Worm (Caenorhabditis elegans): ENCODE results near the gene mec-12.

Gene mec-12

ce11 chrIII:3108804-3109203 lies 30.2 kb downstream of the mec-12 start:
- TF ChIP-seq nhr-28 (tag; optimal IDR thresholded peaks at IDR 0.05): no peak

ce11 chrIII:3107530-3107929 lies 31.5 kb downstream of the mec-12 start:
- TF ChIP-seq egl-27 (tag; optimal IDR thresholded peaks at IDR 0.05) (no peak), fkh-10 (GFP tag; optimal IDR thresholded peaks at IDR 0.05) (no peak), hmg-11 (tag; optimal IDR thresholded peaks at IDR 0.05) (no peak), pha-4 (tag; optimal IDR thresholded peaks at IDR 0.05) (no peak), snpc-4 (tag; optimal IDR thresholded peaks at IDR 0.05) (no peak), aly-2 (tag; optimal IDR thresholded peaks at IDR 0.05) (no peak), sea-2 (GFP tag; optimal IDR thresholded peaks at IDR 0.05) (no peak)

ce11 chrIII:3106301-3106700 lies 32.7 kb downstream of the mec-12 start:
- no peak for TF ChIP-seq lin-39 (tag; optimal IDR thresholded peaks at IDR 0.05)
- no peak for TF ChIP-seq nhr-43 (tag; optimal IDR thresholded peaks at IDR 0.05; ENCODE audit: poor library complexity, severe bottlenecking)
- TF ChIP-seq elt-2 (tag; optimal IDR thresholded peaks at IDR 0.05): no peak
- no peak for TF ChIP-seq fkh-2 (tag; optimal IDR thresholded peaks at IDR 0.05)

ce11 chrIII:3105212-3105611 lies 33.8 kb downstream of the mec-12 start:
- TF ChIP-seq egl-27 (tag; optimal IDR thresholded peaks at IDR 0.05) (no peak), nhr-28 (tag; optimal IDR thresholded peaks at IDR 0.05) (no peak), ZK546.5 (tag; optimal IDR thresholded peaks at IDR 0.05) (no peak), daf-12 (tag; optimal IDR thresholded peaks at IDR 0.05) (no peak), fkh-10 (GFP tag; optimal IDR thresholded peaks at IDR 0.05) (no peak), ama-1 (optimal IDR thresholded peaks at IDR 0.05) (no peak), jun-1 (tag; optimal IDR thresholded peaks at IDR 0.05) (no peak), zag-1 (tag; optimal IDR thresholded peaks at IDR 0.05) (no peak), lin-39 (tag; optimal IDR thresholded peaks at IDR 0.05) (no peak), tbx-2 (tag; optimal IDR thresholded peaks at IDR 0.05) (no peak), hmg-11 (tag; optimal IDR thresholded peaks at IDR 0.05) (no peak)

- TF ChIP-seq nfya-1 (tag; optimal IDR thresholded peaks at IDR 0.05; ENCODE audit: insufficient read depth): peak; percentile 13
- peak; percentile 51 for TF ChIP-seq pqm-1 (tag; optimal IDR thresholded peaks at IDR 0.05)
- TF ChIP-seq fos-1 (tag; optimal IDR thresholded peaks at IDR 0.05): no peak
- TF ChIP-seq pha-4 (tag; optimal IDR thresholded peaks at IDR 0.05): peak; percentile 42
- TF ChIP-seq nhr-28 (tag; optimal IDR thresholded peaks at IDR 0.05): no peak
- TF ChIP-seq nhr-11 (tag; optimal IDR thresholded peaks at IDR 0.05): peak; percentile 50
Measured at ce11 chrIII:3104536-3104935, 34.5 kb downstream of the mec-12 start.

ce11 chrIII:3103905-3104360 lies 35.1 kb downstream of the mec-12 start, which contains the start of gene Y53G8B.2:
Gene Y53G8B.2 (minus strand): TSS chrIII:3103955.
- no peak for TF ChIP-seq sea-2 (GFP tag; optimal IDR thresholded peaks at IDR 0.05)
- TF ChIP-seq egl-5 (tag; optimal IDR thresholded peaks at IDR 0.05): no peak
- TF ChIP-seq nhr-237 (tag; optimal IDR thresholded peaks at IDR 0.05): no peak
- no peak for TF ChIP-seq elt-1 (tag; optimal IDR thresholded peaks at IDR 0.05)
- no peak for TF ChIP-seq ceh-28 (tag; optimal IDR thresholded peaks at IDR 0.05)
- TF ChIP-seq ama-1 (optimal IDR thresholded peaks at IDR 0.05): no peak
- no peak for TF ChIP-seq unc-39 (tag; optimal IDR thresholded peaks at IDR 0.05)
- no peak for TF ChIP-seq eor-1 (tag; optimal IDR thresholded peaks at IDR 0.05)
- no peak for TF ChIP-seq nhr-67 (tag; optimal IDR thresholded peaks at IDR 0.05)
- TF ChIP-seq aly-2 (tag; optimal IDR thresholded peaks at IDR 0.05): no peak
- TF ChIP-seq daf-12 (tag; optimal IDR thresholded peaks at IDR 0.05): no peak
- TF ChIP-seq jun-1 (tag; optimal IDR thresholded peaks at IDR 0.05): no peak
- TF ChIP-seq ztf-11 (tag; optimal IDR thresholded peaks at IDR 0.05): no peak
- TF ChIP-seq lin-39 (tag; optimal IDR thresholded peaks at IDR 0.05): no peak

- TF ChIP-seq egl-5 (tag; optimal IDR thresholded peaks at IDR 0.05) (no peak), hmg-11 (tag; optimal IDR thresholded peaks at IDR 0.05) (no peak), nhr-25 (tag; optimal IDR thresholded peaks at IDR 0.05) (no peak), elt-2 (tag; optimal IDR thresholded peaks at IDR 0.05) (no peak), ztf-11 (tag; optimal IDR thresholded peaks at IDR 0.05) (no peak), skn-1 (tag; optimal IDR thresholded peaks at IDR 0.05) (no peak), R02D3.7 (tag; optimal IDR thresholded peaks at IDR 0.05) (no peak), aly-2 (tag; optimal IDR thresholded peaks at IDR 0.05) (no peak), ceh-82 (tag; optimal IDR thresholded peaks at IDR 0.05) (no peak), mml-1 (tag; optimal IDR thresholded peaks at IDR 0.05) (no peak), fkh-2 (tag; optimal IDR thresholded peaks at IDR 0.05) (no peak), fkh-10 (GFP tag; optimal IDR thresholded peaks at IDR 0.05) (no peak), ceh-28 (tag; optimal IDR thresholded peaks at IDR 0.05) (no peak), lin-39 (tag; optimal IDR thresholded peaks at IDR 0.05) (no peak), ZK546.5 (tag; optimal IDR thresholded peaks at IDR 0.05) (no peak)
Measured at ce11 chrIII:3100593-3101270, 38.3 kb downstream of the mec-12 start.
